Fruit fly (Drosophila melanogaster): ENCODE data around the gene CG31286.

DNA sequence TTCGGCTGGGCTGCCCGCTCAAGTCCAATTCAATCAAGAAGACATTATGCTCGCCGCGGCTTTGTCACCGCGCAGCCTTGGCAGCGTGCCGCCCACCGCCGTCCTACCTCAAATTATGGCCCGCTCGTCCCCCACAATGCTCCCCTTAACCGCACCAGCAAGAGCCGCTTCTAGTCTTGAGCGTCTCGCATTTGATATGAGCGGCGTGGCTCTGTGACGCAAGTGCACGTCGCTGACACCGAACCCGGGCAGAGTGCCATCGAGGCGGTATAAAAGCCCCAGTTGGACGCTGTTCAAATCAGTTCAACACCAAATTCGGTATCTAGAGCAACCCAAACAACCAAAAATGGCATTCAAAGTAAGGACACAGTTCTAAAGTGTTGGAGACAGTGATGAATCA is 45.4 kb downstream of the CG31286 start, which contains the start of gene Ccp84Ag:
- TF ChIP-seq CG13624 (GFP tag; optimal IDR thresholded peaks at IDR 0.05), result no peak
- no peak for TF ChIP-seq CG6689 (GFP tag; IDR thresholded peaks at IDR 0.05)
- no peak for TF ChIP-seq HHEX (GFP tag; optimal IDR thresholded peaks at IDR 0.05)
- no peak for TF ChIP-seq CG14050 (GFP tag; IDR thresholded peaks at IDR 0.05)
- no peak for TF ChIP-seq Bteb2 (GFP tag; optimal IDR thresholded peaks at IDR 0.05)
- no peak for TF ChIP-seq exex (tag; optimal IDR thresholded peaks at IDR 0.05)
- TF ChIP-seq al (GFP tag; IDR thresholded peaks at IDR 0.05), result no peak
- TF ChIP-seq CG12391 (tag; optimal IDR thresholded peaks at IDR 0.05), result no peak
- no peak for TF ChIP-seq Dad (GFP tag; optimal IDR thresholded peaks at IDR 0.05)
- no peak for TF ChIP-seq CG5180 (GFP tag; optimal IDR thresholded peaks at IDR 0.05)

All from whole organism, embryonic.